Worm (Caenorhabditis elegans): ENCODE data around the gene egl-23.

Gene egl-23

ce11 chrIV:14050442-14050841, 61.6 kb downstream of the egl-23 start:
- TF ChIP-seq ahr-1 (tag; optimal IDR thresholded peaks at IDR 0.05), result no peak
- TF ChIP-seq ceh-45 (GFP tag; IDR thresholded peaks at IDR 0.05), result no peak
- TF ChIP-seq elt-2 (tag; optimal IDR thresholded peaks at IDR 0.05), result peak; percentile 77
- no peak for TF ChIP-seq ceh-34 (tag; optimal IDR thresholded peaks at IDR 0.05)

- TF ChIP-seq K09A11.1 (tag; optimal IDR thresholded peaks at IDR 0.05; ENCODE audit: insufficient read depth) (no peak), lin-11 (tag; optimal IDR thresholded peaks at IDR 0.05) (no peak), npax-4 (tag; optimal IDR thresholded peaks at IDR 0.05) (no peak), pag-3 (tag; optimal IDR thresholded peaks at IDR 0.05; ENCODE audit: borderline replicate concordance) (no peak), mec-3 (tag; optimal IDR thresholded peaks at IDR 0.05; ENCODE audit: borderline replicate concordance) (no peak), ceh-9 (tag; optimal IDR thresholded peaks at IDR 0.05) (no peak)
Observed at ce11 chrIV:14050900-14051299, 62.0 kb downstream of the egl-23 start, which contains the start of gene semo-1. Gene semo-1, plus strand, starts transcription at chrIV:14051200.

- TF ChIP-seq ceh-24 (tag; optimal IDR thresholded peaks at IDR 0.05) (no peak), pag-3 (tag; optimal IDR thresholded peaks at IDR 0.05; ENCODE audit: borderline replicate concordance) (no peak), lin-11 (tag; optimal IDR thresholded peaks at IDR 0.05) (no peak)
Observed at ce11 chrIV:14060612-14061011, 71.7 kb downstream of the egl-23 start, which contains the start of gene Y37A1B.4. Gene Y37A1B.4, minus strand, starts transcription at chrIV:14060712.

Data from whole organism, late embryonic.